Fruit fly (Drosophila melanogaster): ENCODE data around the gene CG4686.
A peak's percentile ranks its signal among the peaks of the same experiment; 100 is the strongest.

CG4686 gene

DNA sequence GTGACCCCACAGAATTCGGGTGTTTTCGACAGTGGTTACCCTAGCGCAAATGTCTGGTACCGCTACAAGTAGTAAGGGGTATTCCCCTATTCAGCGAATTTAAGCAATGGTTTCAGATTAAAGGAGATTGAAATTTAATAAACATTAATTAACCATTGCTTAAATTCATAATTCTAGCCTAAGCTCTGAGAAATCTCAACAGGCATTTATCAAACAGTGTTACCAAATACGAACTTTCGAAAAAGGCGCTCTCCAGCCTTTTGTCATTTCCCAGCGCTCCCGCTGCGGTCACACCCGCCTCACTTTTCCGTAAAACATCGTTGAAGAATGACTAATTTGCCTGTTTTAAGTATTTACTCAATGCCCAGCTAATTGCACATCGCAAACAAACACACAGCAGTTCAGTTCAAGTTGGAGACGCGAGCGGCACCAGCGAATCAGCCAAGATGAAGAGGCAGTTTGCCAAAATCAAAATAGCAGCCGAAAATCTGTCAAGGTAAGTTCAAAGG is 40.6 kb downstream of the CG4686 start, which contains the start of the genes Surf6 and RhoGAP92B (continued):
- peak; percentile 33 for TF ChIP-seq fd3F (GFP tag; optimal IDR thresholded peaks at IDR 0.05)
- peak; percentile 39 for TF ChIP-seq kni (GFP tag; optimal IDR thresholded peaks at IDR 0.05)
- TF ChIP-seq CG3726 (GFP tag; IDR thresholded peaks at IDR 0.05): 0 out of 3 replicates have a peak, but pooled peaks have one; percentile 17
- peak; percentile 63; the same call in 2 of the 3 replicates for TF ChIP-seq CG17361 (GFP tag; IDR thresholded peaks at IDR 0.05)
- no peak for TF ChIP-seq CG4707 (GFP tag; optimal IDR thresholded peaks at IDR 0.05)
- peak; percentile 35 for TF ChIP-seq CG1647 (GFP tag; optimal IDR thresholded peaks at IDR 0.05)
- TF ChIP-seq CG2202 (tag; optimal IDR thresholded peaks at IDR 0.05): peak; percentile 60
- TF ChIP-seq Side (GFP tag; optimal IDR thresholded peaks at IDR 0.05): peak; percentile 67
- no peak for TF ChIP-seq ase (GFP tag; IDR thresholded peaks at IDR 0.05)
- peak; percentile 32 for TF ChIP-seq CG11398 (GFP tag; optimal IDR thresholded peaks at IDR 0.05)
- no peak for TF ChIP-seq klu (GFP tag; IDR thresholded peaks at IDR 0.05)
- TF ChIP-seq lmd (GFP tag; IDR thresholded peaks at IDR 0.05): peak; percentile 58; the same call in 1 of the 2 replicates
- 0 out of 3 replicates have a peak, but pooled peaks have one; percentile 43 for TF ChIP-seq CG6791 (GFP tag; IDR thresholded peaks at IDR 0.05; ENCODE audit: partially characterized antibody)
- TF ChIP-seq usp (GFP tag; optimal IDR thresholded peaks at IDR 0.05): no peak
- no peak for TF ChIP-seq psq (GFP tag; optimal IDR thresholded peaks at IDR 0.05)
- TF ChIP-seq dm (GFP tag; optimal IDR thresholded peaks at IDR 0.05): peak; percentile 96
- peak; percentile 47 for TF ChIP-seq odd (GFP tag; optimal IDR thresholded peaks at IDR 0.05)
- TF ChIP-seq sim (GFP tag; IDR thresholded peaks at IDR 0.05): 0 out of 2 replicates have a peak, but pooled peaks have one; percentile 8
- peak; percentile 79 for TF ChIP-seq CG4617 (GFP tag; optimal IDR thresholded peaks at IDR 0.05; ENCODE audit: borderline replicate concordance)
- TF ChIP-seq CG33213 (GFP tag; optimal IDR thresholded peaks at IDR 0.05): peak; percentile 76
- TF ChIP-seq CG32767 (GFP tag; IDR thresholded peaks at IDR 0.05): peak; percentile 60
- TF ChIP-seq pfk (GFP tag; optimal IDR thresholded peaks at IDR 0.05): peak; percentile 0
- no peak for TF ChIP-seq CG14965 (GFP tag; optimal IDR thresholded peaks at IDR 0.05; ENCODE audit: borderline replicate concordance)
- TF ChIP-seq fd64A (GFP tag; optimal IDR thresholded peaks at IDR 0.05): peak; percentile 23
- peak; percentile 72 for TF ChIP-seq CG15601 (tag; optimal IDR thresholded peaks at IDR 0.05)
- no peak for TF ChIP-seq jing (GFP tag; optimal IDR thresholded peaks at IDR 0.05)
- no peak for TF ChIP-seq CG16779 (GFP tag; IDR thresholded peaks at IDR 0.05)
- TF ChIP-seq sisA (GFP tag; IDR thresholded peaks at IDR 0.05): peak; percentile 36; the same call in 1 of the 2 replicates
- peak; percentile 82 for TF ChIP-seq CG34376 (GFP tag; optimal IDR thresholded peaks at IDR 0.05)
- peak; percentile 68 for TF ChIP-seq CG10431 (GFP tag; optimal IDR thresholded peaks at IDR 0.05)
- TF ChIP-seq dpn (GFP tag; optimal IDR thresholded peaks at IDR 0.05): peak; percentile 58 to 68
- TF ChIP-seq CG10654 (GFP tag; optimal IDR thresholded peaks at IDR 0.05): peak; percentile 54
- TF ChIP-seq CG3995 (GFP tag; optimal IDR thresholded peaks at IDR 0.05): peak; percentile 39
- TF ChIP-seq Fer2 (tag; optimal IDR thresholded peaks at IDR 0.05): peak; percentile 8
- no peak for TF ChIP-seq fd102C (GFP tag; optimal IDR thresholded peaks at IDR 0.05)
- TF ChIP-seq CG15696 (tag; optimal IDR thresholded peaks at IDR 0.05): peak; percentile 47
- peak; percentile 28 for TF ChIP-seq CG18011 (GFP tag; optimal IDR thresholded peaks at IDR 0.05)
- TF ChIP-seq Atf3 (GFP tag; optimal IDR thresholded peaks at IDR 0.05): peak; percentile 37
- peak; percentile 50 for TF ChIP-seq CG18764 (GFP tag; optimal IDR thresholded peaks at IDR 0.05)
- peak; percentile 57 for TF ChIP-seq BtbVII (GFP tag; optimal IDR thresholded peaks at IDR 0.05)
- peak; percentile 49 for TF ChIP-seq CG8089 (GFP tag; optimal IDR thresholded peaks at IDR 0.05)
- peak; percentile 24; the same call in 1 of the 2 replicates for TF ChIP-seq toy (GFP tag; IDR thresholded peaks at IDR 0.05)
- TF ChIP-seq unc-4 (GFP tag; IDR thresholded peaks at IDR 0.05; ENCODE audit: partially characterized antibody): peak; percentile 45; the same call in 1 of the 2 replicates
- peak; percentile 70 for TF ChIP-seq Xbp1 (GFP tag; optimal IDR thresholded peaks at IDR 0.05)
- TF ChIP-seq CG8944 (GFP tag; optimal IDR thresholded peaks at IDR 0.05): peak; percentile 39
- 0 out of 4 replicates have a peak, but pooled peaks have one; percentile 43 for TF ChIP-seq chinmo (GFP tag; IDR thresholded peaks at IDR 0.05; ENCODE audit: partially characterized antibody)
- TF ChIP-seq CG11093 (GFP tag; IDR thresholded peaks at IDR 0.05): peak; percentile 9; the same call in 1 of the 3 replicates
- 0 out of 3 replicates have a peak, but pooled peaks have one; percentile 23 for TF ChIP-seq H15 (GFP tag; IDR thresholded peaks at IDR 0.05)
- TF ChIP-seq dmrt11E (tag; optimal IDR thresholded peaks at IDR 0.05): peak; percentile 50

All from whole organism, embryonic.